Worm (Caenorhabditis elegans): Measurements from ENCODE around the gene C49H3.4.

DNA sequence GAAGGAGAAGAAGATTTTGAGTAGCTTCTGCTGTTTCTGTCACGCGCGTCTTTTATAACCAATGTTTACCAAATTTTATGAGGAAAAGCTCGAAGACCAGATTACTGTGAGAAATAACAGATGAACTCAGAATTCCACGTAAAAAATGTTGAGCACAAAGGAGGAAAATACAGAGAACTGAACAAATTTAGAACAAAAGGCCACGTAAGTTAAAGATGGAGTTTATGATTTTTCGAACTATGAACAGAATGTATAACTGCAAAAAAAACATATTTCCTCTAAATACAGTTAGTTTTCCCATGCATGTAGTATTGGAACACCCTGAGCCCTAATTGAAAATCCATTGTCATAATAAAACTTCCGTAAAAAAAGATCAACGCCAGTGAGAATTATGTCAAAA lies 25.8 kb downstream of the C49H3.4 start, which contains the start of gene exc-9:
- TF ChIP-seq him-1 (tag; optimal IDR thresholded peaks at IDR 0.05): no peak
- TF ChIP-seq dao-5 (tag; optimal IDR thresholded peaks at IDR 0.05): no peak
- no peak for TF ChIP-seq W03F9.2 (tag; optimal IDR thresholded peaks at IDR 0.05)
